Fruit fly (Drosophila melanogaster): ENCODE results near the gene CG33342.

CG33342 gene

DNA sequence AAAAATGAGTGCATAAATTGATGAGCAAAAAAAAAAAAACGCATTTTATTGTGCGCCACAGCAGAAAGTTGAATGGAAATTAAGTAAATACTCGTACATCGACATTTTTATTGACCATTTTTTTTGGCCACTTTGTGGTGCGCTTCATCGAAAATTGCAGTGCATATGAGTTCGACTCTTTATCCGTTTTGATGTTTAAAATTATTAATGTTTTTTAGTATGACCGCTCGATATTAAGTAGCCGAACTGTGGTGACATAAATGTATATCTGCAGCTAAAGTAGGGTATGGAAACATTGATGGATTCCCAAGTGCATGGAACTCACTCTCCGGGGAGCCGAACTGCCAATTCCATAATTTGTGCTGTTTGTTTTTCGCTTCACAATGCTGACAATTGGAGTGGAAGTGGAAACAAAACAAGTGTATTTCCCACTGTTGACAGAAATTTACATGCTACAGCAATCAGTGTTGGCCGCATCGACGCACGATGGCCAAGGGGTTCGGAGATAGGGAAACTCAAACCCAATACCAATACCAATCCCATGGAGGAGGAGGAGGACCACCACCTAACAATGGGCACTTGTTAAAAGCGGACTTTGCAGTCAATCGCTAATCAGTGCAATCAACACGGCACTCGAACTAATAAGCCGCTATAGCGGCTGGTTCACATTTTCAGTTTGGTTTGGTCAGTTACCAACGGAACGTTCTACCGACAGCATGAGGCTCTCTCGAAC is 15.7 kb downstream of the CG33342 start, which contains the start of gene CG13616:
Gene CG13616 (plus strand): TSS at position 683 of the 733 bp plus-strand sequence.
- TF ChIP-seq Vsx2 (GFP tag; optimal IDR thresholded peaks at IDR 0.05; ENCODE audit: partially characterized antibody), result no peak
- TF ChIP-seq ey (GFP tag; optimal IDR thresholded peaks at IDR 0.05), result no peak
- no peak for TF ChIP-seq HLH106 (tag; optimal IDR thresholded peaks at IDR 0.05)
- TF ChIP-seq Mio (GFP tag; optimal IDR thresholded peaks at IDR 0.05), result no peak
- no peak for TF ChIP-seq jim (GFP tag; optimal IDR thresholded peaks at IDR 0.05)
- TF ChIP-seq dl (GFP tag; optimal IDR thresholded peaks at IDR 0.05; ENCODE audit: insufficient read depth in 1 of 2, partially characterized antibody in 2 of 2), result no peak
- TF ChIP-seq dmrt93B (GFP tag; optimal IDR thresholded peaks at IDR 0.05), result no peak
- TF ChIP-seq Sp1 (GFP tag; optimal IDR thresholded peaks at IDR 0.05), result no peak
- TF ChIP-seq foxo (GFP tag; optimal IDR thresholded peaks at IDR 0.05), result no peak
- no peak for TF ChIP-seq Myc (optimal IDR thresholded peaks at IDR 0.05)

All from whole organism, wandering third instar larva.